Worm (Caenorhabditis elegans) whole organism, L4 larva: ENCODE results near the gene C30F2.5.

Experiments used
- D1046.2 ChIP-seq: fragments of 200-800 bp; sonication (Bioruptor generic); IDR thresholded peaks from 2 replicates; pipeline ENCODE4 v1.3.6; 2022; ENCODE audit warnings: missing genetic modification characterization, missing compliant biosample characterization
- F26F4.8 ChIP-seq: fragments of 200-800 bp; sonication (Bioruptor generic); conservative IDR thresholded peaks from 2 replicates; pipeline ENCODE4 v1.3.6; 2022; ENCODE audit warnings: missing genetic modification characterization, missing compliant biosample characterization
- T26A8.4 ChIP-seq: fragments of 200-800 bp; sonication (Bioruptor generic); IDR thresholded peaks from 2 replicates; pipeline ENCODE4 v1.3.6; 2022; ENCODE audit warnings: missing genetic modification characterization, missing compliant biosample characterization
- Y105C5A.15 ChIP-seq: fragments of 200-800 bp; sonication (Bioruptor generic); IDR thresholded peaks from 2 replicates; pipeline ENCODE4 v1.3.6; 2022; ENCODE audit warnings: missing genetic modification characterization, missing compliant biosample characterization
- aha-1 ChIP-seq: fragments of 150-350 bp; peaks from one replicate; lab custom pipeline; 2014; ENCODE audit warnings: missing biosample characterization, missing genetic modification characterization
- aly-2 ChIP-seq: sonication (generic microtip); optimal IDR thresholded peaks from 2 replicates; lab custom pipeline; 2018; ENCODE audit warnings: missing biosample characterization, missing genetic modification characterization
- ama-1 ChIP-seq: fragments of 150-350 bp; optimal IDR thresholded peaks from 2 replicates; lab custom pipeline; 2014; ENCODE audit warnings: inconsistent platforms, mixed read lengths
- arid-1 ChIP-seq: fragments of 200-800 bp; sonication (Bioruptor generic); conservative IDR thresholded peaks from 2 replicates; pipeline ENCODE4 v1.3.6; 2022; ENCODE audit warnings: missing genetic modification reagents, missing genetic modification characterization, missing compliant biosample characterization
- ceh-32 ChIP-seq: sonication (generic microtip); optimal IDR thresholded peaks from 2 replicates; lab custom pipeline; 2016; ENCODE audit warnings: mild to moderate bottlenecking, missing genetic modification characterization, missing compliant biosample characterization; ENCODE audit not compliant: poor library complexity
- cey-2 ChIP-seq: sonication (generic microtip); optimal IDR thresholded peaks from 3 replicates; lab custom pipeline; 2017; ENCODE audit warnings: missing genetic modification characterization, mild to moderate bottlenecking, missing compliant biosample characterization, antibody characterized with exemption, borderline replicate concordance; ENCODE audit not compliant: insufficient read depth
- ctbp-1 ChIP-seq: fragments of 200-800 bp; sonication (Bioruptor generic); IDR thresholded peaks from 2 replicates; pipeline ENCODE4 v1.3.6; 2022; ENCODE audit warnings: missing genetic modification reagents, missing genetic modification characterization, missing compliant biosample characterization
- daf-16 ChIP-seq, 3 experiments: sonication (generic microtip); optimal IDR thresholded peaks; 2 replicates each; lab custom pipeline; 2016 to 2017; ENCODE audit warnings: missing genetic modification characterization in 3 of 3, missing genetic modification reagents in 3 of 3, mild to moderate bottlenecking in 2 of 3, missing compliant biosample characterization in 2 of 3, missing biosample characterization in 1 of 3, moderate library complexity in 1 of 3
- daf-8 ChIP-seq: fragments of 200-800 bp; sonication (Bioruptor generic); IDR thresholded peaks from 2 replicates; pipeline ENCODE4 v1.3.6; 2022; ENCODE audit warnings: missing genetic modification characterization, missing compliant biosample characterization
- dpl-1 ChIP-seq: fragments of 150-350 bp; optimal IDR thresholded peaks from 2 replicates; lab custom pipeline; 2014; ENCODE audit warnings: missing biosample characterization, missing genetic modification reagents, missing genetic modification characterization
- duxl-1 ChIP-seq: sonication (generic microtip); optimal IDR thresholded peaks from 2 replicates; lab custom pipeline; 2016; ENCODE audit warnings: mild to moderate bottlenecking, missing genetic modification characterization, moderate library complexity, missing compliant biosample characterization; ENCODE audit not compliant: poor library complexity
- egl-43 ChIP-seq: fragments of 200-800 bp; sonication (Bioruptor generic); IDR thresholded peaks from 2 replicates; pipeline ENCODE4 v1.3.6; 2022; ENCODE audit warnings: missing genetic modification reagents, missing genetic modification characterization, missing compliant biosample characterization
- fkh-10 ChIP-seq: fragments of 150-350 bp; optimal IDR thresholded peaks from 2 replicates; lab custom pipeline; 2014; ENCODE audit warnings: missing biosample characterization, missing genetic modification reagents, missing genetic modification characterization
- hlh-11 ChIP-seq: fragments of 200-800 bp; sonication (Bioruptor generic); optimal IDR thresholded peaks from 2 replicates; lab custom pipeline; 2018; ENCODE audit warnings: mild to moderate bottlenecking, missing genetic modification characterization, missing compliant biosample characterization
- hmg-1.1 ChIP-seq: fragments of 200-800 bp; sonication (Bioruptor generic); IDR thresholded peaks from 2 replicates; pipeline ENCODE4 v1.3.6; 2022; ENCODE audit warnings: missing genetic modification reagents, missing genetic modification characterization, missing compliant biosample characterization
- lin-38 ChIP-seq: fragments of 200-800 bp; sonication (Bioruptor generic); IDR thresholded peaks from 2 replicates; pipeline ENCODE4 v1.3.6; 2022; ENCODE audit warnings: missing genetic modification reagents, missing genetic modification characterization, missing compliant biosample characterization
- lir-3 ChIP-seq: sonication (generic microtip); optimal IDR thresholded peaks from 2 replicates; lab custom pipeline; 2016; ENCODE audit warnings: mild to moderate bottlenecking, missing genetic modification characterization, missing compliant biosample characterization
- madf-5 ChIP-seq, 2 experiments: fragments of 200-800 bp; sonication (Bioruptor generic); IDR thresholded peaks; 2 replicates each; pipeline ENCODE4 v1.3.6; 2022; ENCODE audit warnings: missing compliant biosample characterization in 2 of 2, missing genetic modification characterization in 2 of 2
- madf-9 ChIP-seq: fragments of 200-800 bp; sonication (Bioruptor generic); conservative IDR thresholded peaks from 2 replicates; pipeline ENCODE4 v1.3.6; 2022; ENCODE audit warnings: missing genetic modification reagents, missing genetic modification characterization, missing compliant biosample characterization
- mxl-2 ChIP-seq: fragments of 200-800 bp; sonication (Bioruptor generic); conservative IDR thresholded peaks from 2 replicates; pipeline ENCODE4 v1.3.6; 2022; ENCODE audit warnings: missing genetic modification reagents, missing genetic modification characterization, missing compliant biosample characterization
- nhr-111 ChIP-seq: fragments of 200-800 bp; sonication (Bioruptor generic); optimal IDR thresholded peaks from 2 replicates; lab custom pipeline; 2018; ENCODE audit warnings: mild to moderate bottlenecking, missing genetic modification characterization, missing compliant biosample characterization
- nhr-237 ChIP-seq: sonication (generic microtip); optimal IDR thresholded peaks from 2 replicates; lab custom pipeline; 2017; ENCODE audit warnings: missing biosample characterization, missing genetic modification characterization
- nhr-28 ChIP-seq: fragments of 150-350 bp; optimal IDR thresholded peaks from 2 replicates; lab custom pipeline; 2014; ENCODE audit warnings: missing biosample characterization, missing genetic modification characterization
- nhr-41 ChIP-seq: fragments of 200-800 bp; sonication (Bioruptor generic); IDR thresholded peaks from 2 replicates; pipeline ENCODE4 v1.3.6; 2022; ENCODE audit warnings: missing genetic modification reagents, missing genetic modification characterization, missing compliant biosample characterization
- pha-4 ChIP-seq, 2 experiments: fragments of 150-350 bp in 1 of 2; fragments of 200-800 bp in 1 of 2; sonication (Bioruptor generic) in 1 of 2; IDR thresholded peaks in 1 of 2; optimal IDR thresholded peaks in 1 of 2; 2 replicates each; pipeline versions ENCODE4 v1.3.6 to Lab custom; 2014 to 2022; ENCODE audit warnings: missing genetic modification characterization in 2 of 2, missing genetic modification reagents in 2 of 2, missing biosample characterization in 1 of 2, missing compliant biosample characterization in 1 of 2
- pqm-1 ChIP-seq: sonication (generic microtip); optimal IDR thresholded peaks from 2 replicates; lab custom pipeline; 2017; ENCODE audit warnings: missing biosample characterization, missing genetic modification characterization
- set-16 ChIP-seq: fragments of 200-800 bp; sonication (Bioruptor generic); IDR thresholded peaks from 2 replicates; pipeline ENCODE4 v1.3.6; 2022; ENCODE audit warnings: missing genetic modification reagents, missing genetic modification characterization, missing compliant biosample characterization
- skn-1 ChIP-seq: fragments of 150-350 bp; optimal IDR thresholded peaks from 2 replicates; lab custom pipeline; 2014; ENCODE audit warnings: missing biosample characterization, missing genetic modification characterization
- snpc-1.2 ChIP-seq: fragments of 200-800 bp; sonication (Bioruptor generic); IDR thresholded peaks from 2 replicates; pipeline ENCODE4 v1.3.6; 2022; ENCODE audit warnings: missing genetic modification reagents, missing genetic modification characterization, missing compliant biosample characterization
- tra-1 ChIP-seq: fragments of 200-800 bp; sonication (Bioruptor generic); IDR thresholded peaks from 2 replicates; pipeline ENCODE4 v1.3.6; 2022; ENCODE audit warnings: missing genetic modification reagents, missing genetic modification characterization, missing compliant biosample characterization
- unc-62 ChIP-seq, 3 experiments: fragments of 150-350 bp in 1 of 3; sonication (generic microtip); optimal IDR thresholded peaks in 2 of 3; peaks in 1 of 3; 1 replicate in 1 of 3; 2 replicates in 2 of 3; lab custom pipeline; 2014 to 2017; ENCODE audit warnings: missing biosample characterization in 3 of 3, missing genetic modification characterization in 3 of 3, missing genetic modification reagents in 3 of 3, missing genotype in 1 of 3
- zfp-2 ChIP-seq: sonication (generic microtip); optimal IDR thresholded peaks from 2 replicates; lab custom pipeline; 2016; ENCODE audit warnings: mild to moderate bottlenecking, missing genetic modification characterization, missing compliant biosample characterization
- zfp-3 ChIP-seq: fragments of 200-800 bp; sonication (Bioruptor generic); conservative IDR thresholded peaks from 2 replicates; pipeline ENCODE4 v1.3.6; 2022; ENCODE audit warnings: missing genetic modification reagents, missing genetic modification characterization, missing compliant biosample characterization
- ztf-11 ChIP-seq: fragments of 150-350 bp; optimal IDR thresholded peaks from 2 replicates; lab custom pipeline; 2014; ENCODE audit warnings: missing biosample characterization, missing genetic modification characterization

Gene C30F2.5

DNA sequence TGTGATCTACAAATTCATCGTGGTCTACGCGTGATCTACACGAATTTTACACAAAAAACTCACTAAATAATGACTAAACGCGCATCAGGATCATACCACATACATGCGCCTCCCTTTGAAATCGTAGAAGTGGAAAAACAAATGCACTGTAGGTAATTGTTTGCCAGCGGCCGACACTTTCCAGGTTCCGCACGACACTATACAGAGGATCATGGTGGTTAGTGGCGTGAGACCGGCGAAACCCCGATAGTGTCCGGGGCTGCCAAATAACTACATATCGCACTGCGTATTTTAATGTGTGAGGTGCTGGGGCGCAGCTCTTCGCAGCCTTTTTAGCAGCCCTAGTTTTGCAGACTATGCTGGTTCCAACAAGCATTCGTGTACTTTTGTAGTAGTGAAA, 15.8 kb upstream of the C30F2.5 start:
- peak; percentile 77 for TF ChIP-seq aha-1 (tag; lab: Kevin White, UChicago)
- no peak for TF ChIP-seq lin-38 (GFP tag; lab: Robert Waterston, UW)

- TF ChIP-seq ama-1: no peak
- no peak for TF ChIP-seq fkh-10 (GFP tag; lab: Kevin White, UChicago)
- TF ChIP-seq zfp-3 (GFP tag; lab: Robert Waterston, UW): no peak
- TF ChIP-seq egl-43 (GFP tag; lab: Robert Waterston, UW): no peak
- TF ChIP-seq hmg-1.1: no peak
- TF ChIP-seq tra-1: no peak
Observed at ce11 chrX:16082024-16082423, 12.4 kb upstream of the C30F2.5 start, which contains the start of gene idpp-14. Gene idpp-14 (plus strand): TSS chrX:16082347.

- TF ChIP-seq pha-4 (GFP tag; IDR thresholded peaks at IDR 0.05; lab: Robert Waterston, UW) (no peak), pha-4 (tag; optimal IDR thresholded peaks at IDR 0.05; lab: Kevin White, UChicago) (peak; percentile 80), unc-62 (GFP tag; optimal IDR thresholded peaks at IDR 0.05 in 1 of 2; lab: Kevin White, UChicago) (peak in 1 of 2 experiments; percentile 48), unc-62 (tag; optimal IDR thresholded peaks at IDR 0.05; lab: Kevin White, UChicago) (no peak), mxl-2 (GFP tag; lab: Robert Waterston, UW) (no peak)
Observed at ce11 chrX:16085094-16085493, 9.4 kb upstream of the C30F2.5 start, which contains the start of gene C30F2.2. Gene C30F2.2 (minus strand): TSS chrX:16085215.

DNA sequence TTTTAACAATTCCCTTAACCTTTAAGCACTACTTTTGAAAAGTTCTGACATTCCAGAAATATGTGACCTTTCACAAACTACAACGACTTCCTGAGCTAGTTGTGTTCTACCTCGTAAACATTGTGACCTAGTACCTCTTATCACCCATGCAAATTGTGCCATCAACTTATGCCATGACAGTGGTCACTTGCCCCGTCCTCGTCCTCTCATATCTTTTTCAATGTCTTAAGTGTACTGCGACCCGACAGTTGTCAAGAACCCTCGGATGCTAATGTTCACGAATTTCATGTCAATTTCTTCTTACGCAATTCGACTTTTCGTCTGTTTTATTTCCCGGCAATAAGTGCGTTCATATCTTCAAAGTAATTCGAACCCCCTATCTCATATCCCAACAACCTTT, 6.6 kb upstream of the C30F2.5 start:
- TF ChIP-seq T26A8.4: no peak
- no peak for TF ChIP-seq F26F4.8 (GFP tag; lab: Robert Waterston, UW)
- TF ChIP-seq D1046.2: no peak
- no peak for TF ChIP-seq skn-1 (tag; lab: Kevin White, UChicago)
- TF ChIP-seq fkh-10 (GFP tag; lab: Kevin White, UChicago): no peak
- TF ChIP-seq daf-16 (GFP tag; optimal IDR thresholded peaks at IDR 0.05; lab: Kevin White, UChicago): no peak
- TF ChIP-seq daf-16 (tag; optimal IDR thresholded peaks at IDR 0.05; lab: Kevin White, UChicago): peak; percentile 70
- no peak for TF ChIP-seq cey-2 (tag; lab: Kevin White, UChicago)
- no peak for TF ChIP-seq dpl-1 (GFP tag; lab: Kevin White, UChicago)
- TF ChIP-seq hlh-11 (tag; lab: Kevin White, UChicago): peak; percentile 44
- no peak for TF ChIP-seq madf-5 (GFP tag; IDR thresholded peaks at IDR 0.05; lab: Robert Waterston, UW)
- TF ChIP-seq aha-1 (tag; lab: Kevin White, UChicago): no peak
- TF ChIP-seq nhr-41 (GFP tag; lab: Robert Waterston, UW): no peak
- TF ChIP-seq lir-3 (tag; lab: Kevin White, UChicago): no peak
- TF ChIP-seq ctbp-1 (GFP tag; lab: Robert Waterston, UW): no peak
- TF ChIP-seq nhr-28 (tag; lab: Kevin White, UChicago): peak; percentile 30
- TF ChIP-seq arid-1 (GFP tag; lab: Robert Waterston, UW): no peak
- peak; percentile 12 for TF ChIP-seq pqm-1 (tag; lab: Kevin White, UChicago)
- no peak for TF ChIP-seq ztf-11
- TF ChIP-seq duxl-1 (tag; lab: Kevin White, UChicago): no peak
- TF ChIP-seq nhr-237 (tag; lab: Kevin White, UChicago): no peak
- TF ChIP-seq snpc-1.2: no peak
- no peak for TF ChIP-seq Y105C5A.15
- TF ChIP-seq zfp-2 (tag; lab: Kevin White, UChicago): no peak
- TF ChIP-seq daf-8 (GFP tag; lab: Robert Waterston, UW): no peak
- no peak for TF ChIP-seq madf-9 (GFP tag; lab: Robert Waterston, UW)
- no peak for TF ChIP-seq aly-2 (tag; lab: Kevin White, UChicago)
- TF ChIP-seq nhr-111 (GFP tag; lab: Kevin White, UChicago): no peak
- no peak for TF ChIP-seq set-16 (GFP tag; lab: Robert Waterston, UW)
- TF ChIP-seq ceh-32 (tag; lab: Kevin White, UChicago): no peak
